Worm (Caenorhabditis elegans): ENCODE results near the gene vha-9.

vha-9 gene

DNA sequence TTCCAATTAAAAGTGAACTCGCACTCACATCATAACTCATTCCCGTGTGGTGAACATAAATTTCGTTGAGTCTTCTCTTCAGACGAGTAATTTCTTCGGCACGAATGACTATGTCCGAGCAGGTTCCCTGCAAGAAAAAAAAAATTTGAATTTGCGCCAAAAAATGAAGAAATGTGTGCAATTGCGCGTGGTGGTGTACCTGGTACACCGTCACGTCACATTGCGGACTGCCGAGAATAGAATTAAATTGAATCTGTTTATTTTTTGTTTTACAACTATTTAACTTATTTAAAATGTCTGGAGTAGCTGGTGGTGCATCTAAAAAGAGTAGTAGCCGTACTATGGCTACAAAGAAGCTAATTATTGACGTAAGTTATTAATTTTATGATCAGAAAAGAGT lies 2.6 kb downstream of the vha-9 start, which contains the start of gene mdt-22 (continued):
- TF ChIP-seq pqm-1 (tag; optimal IDR thresholded peaks at IDR 0.05), result no peak
- TF ChIP-seq snpc-4 (tag; optimal IDR thresholded peaks at IDR 0.05), result peak; percentile 45
- TF ChIP-seq lin-39 (tag; optimal IDR thresholded peaks at IDR 0.05), result peak; percentile 45
- no peak for TF ChIP-seq nhr-12 (tag; optimal IDR thresholded peaks at IDR 0.05)
- peak; percentile 65 for TF ChIP-seq dsc-1 (tag; optimal IDR thresholded peaks at IDR 0.05)
- TF ChIP-seq ztf-4 (tag; optimal IDR thresholded peaks at IDR 0.05), result no peak
- no peak for TF ChIP-seq zag-1 (tag; optimal IDR thresholded peaks at IDR 0.05)
- TF ChIP-seq sup-37 (GFP tag; optimal IDR thresholded peaks at IDR 0.05), result no peak
- TF ChIP-seq hlh-17 (GFP tag; optimal IDR thresholded peaks at IDR 0.05; ENCODE audit: borderline replicate concordance), result no peak
- TF ChIP-seq jun-1 (tag; optimal IDR thresholded peaks at IDR 0.05), result peak; percentile 55
- TF ChIP-seq nhr-90 (tag; optimal IDR thresholded peaks at IDR 0.05; ENCODE audit: poor library complexity), result peak; percentile 69
- TF ChIP-seq C16A3.4 (tag; optimal IDR thresholded peaks at IDR 0.05), result peak; percentile 83
- TF ChIP-seq nhr-71 (tag; optimal IDR thresholded peaks at IDR 0.05), result peak; percentile 83
- TF ChIP-seq ama-1 (optimal IDR thresholded peaks at IDR 0.05), result peak; percentile 27
- peak; percentile 82 for TF ChIP-seq nhr-85 (tag)
- TF ChIP-seq swsn-7 (tag; optimal IDR thresholded peaks at IDR 0.05), result peak; percentile 80
- peak; percentile 60 for TF ChIP-seq irx-1 (tag; optimal IDR thresholded peaks at IDR 0.05)
- peak; percentile 39 for TF ChIP-seq zip-4 (GFP tag; optimal IDR thresholded peaks at IDR 0.05)
- TF ChIP-seq blmp-1 (tag; optimal IDR thresholded peaks at IDR 0.05), result peak; percentile 52
- peak; percentile 79 to 88 (median 87) for TF ChIP-seq ceh-82 (tag; optimal IDR thresholded peaks at IDR 0.05)
- TF ChIP-seq fos-1 (tag; optimal IDR thresholded peaks at IDR 0.05), result no peak
- peak; percentile 64 for TF ChIP-seq aly-2 (tag; optimal IDR thresholded peaks at IDR 0.05)
- TF ChIP-seq grh-1 (GFP tag; IDR thresholded peaks at IDR 0.05), result peak; percentile 41; the same call in 1 of the 2 replicates
- peak in 1 of 2 experiments; percentile 51 for TF ChIP-seq mdl-1 (tag; optimal IDR thresholded peaks at IDR 0.05)
- TF ChIP-seq C04F5.9 (tag; optimal IDR thresholded peaks at IDR 0.05), result peak; percentile 52
- TF ChIP-seq lsy-2 (tag; optimal IDR thresholded peaks at IDR 0.05), result peak; percentile 82 to 86
- TF ChIP-seq egl-13 (tag; optimal IDR thresholded peaks at IDR 0.05), result peak; percentile 66
- peak; percentile 68 for TF ChIP-seq nhr-77 (tag; optimal IDR thresholded peaks at IDR 0.05)
- peak; percentile 81 for TF ChIP-seq nhr-19 (GFP tag; conservative IDR thresholded peaks at IDR 0.05)
- peak; percentile 74 for TF ChIP-seq pax-3 (tag; optimal IDR thresholded peaks at IDR 0.05)
- TF ChIP-seq nhr-84 (tag; optimal IDR thresholded peaks at IDR 0.05), result no peak
- no peak for TF ChIP-seq elt-2 (tag; optimal IDR thresholded peaks at IDR 0.05)
- peak; percentile 45 for TF ChIP-seq unc-130 (tag; optimal IDR thresholded peaks at IDR 0.05)
- peak; percentile 71 for TF ChIP-seq unc-86 (tag; optimal IDR thresholded peaks at IDR 0.05)
- TF ChIP-seq lin-14 (GFP tag; optimal IDR thresholded peaks at IDR 0.05), result peak; percentile 71

DNA sequence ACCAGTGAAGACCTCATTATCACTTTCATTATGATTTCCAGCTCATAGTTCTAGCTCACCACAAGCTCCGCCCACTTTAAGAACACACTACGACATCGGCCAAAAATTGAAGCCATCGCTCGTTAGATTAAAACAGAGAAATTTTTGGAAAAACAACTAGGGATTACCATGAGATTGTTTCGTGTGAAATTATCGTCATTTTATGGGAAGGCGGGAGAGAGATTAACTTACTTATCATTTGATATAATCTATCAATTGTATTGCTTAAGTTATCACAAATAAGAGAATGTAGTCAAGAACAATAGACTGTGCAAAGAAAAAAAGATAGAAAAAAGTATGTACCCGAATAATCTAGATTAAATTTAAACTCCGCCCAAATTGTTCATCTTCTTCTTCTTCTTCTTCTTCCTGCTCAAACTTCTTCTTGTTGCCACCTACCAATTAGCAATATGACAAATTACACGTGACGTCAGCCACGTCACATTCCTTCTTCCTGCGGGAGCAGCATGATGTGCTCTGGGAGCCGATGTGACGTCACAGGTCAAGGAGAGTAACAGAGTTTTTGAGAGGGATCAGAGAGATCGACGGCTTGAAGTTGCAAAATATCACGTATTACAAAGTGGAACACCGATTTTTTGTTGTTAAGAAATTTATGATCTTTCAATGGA lies 3.3 kb downstream of the vha-9 start, which contains the start of gene nep-26:
TSS of gene nep-26 (minus strand) at position 51 of the 668 bp plus-strand sequence.
- TF ChIP-seq lin-35 (GFP tag; optimal IDR thresholded peaks at IDR 0.05) (peak in 1 of 2 experiments; percentile 9), efl-1 (optimal IDR thresholded peaks at IDR 0.05) (peak in 1 of 2 experiments; percentile 39), efl-1 (GFP tag; optimal IDR thresholded peaks at IDR 0.05 in 1 of 2) (no peak), nhr-20 (tag; optimal IDR thresholded peaks at IDR 0.05) (peak; percentile 66), ets-5 (GFP tag; IDR thresholded peaks at IDR 0.05) (no peak), dsc-1 (tag; optimal IDR thresholded peaks at IDR 0.05) (peak; percentile 71), ztf-4 (tag; optimal IDR thresholded peaks at IDR 0.05) (peak; percentile 77), tbx-2 (tag; optimal IDR thresholded peaks at IDR 0.05) (peak; percentile 41), aha-1 (tag; optimal IDR thresholded peaks at IDR 0.05) (no peak), nhr-71 (tag; optimal IDR thresholded peaks at IDR 0.05) (peak; percentile 90), lin-39 (tag; optimal IDR thresholded peaks at IDR 0.05) (peak; percentile 80), rnt-1 (tag; optimal IDR thresholded peaks at IDR 0.05) (peak; percentile 85), fos-1 (tag; optimal IDR thresholded peaks at IDR 0.05) (no peak), unc-30 (tag; optimal IDR thresholded peaks at IDR 0.05) (no peak), nhr-12 (tag; optimal IDR thresholded peaks at IDR 0.05) (no peak), unc-130 (tag; optimal IDR thresholded peaks at IDR 0.05) (peak; percentile 64), ceh-63 (GFP tag; optimal IDR thresholded peaks at IDR 0.05) (no peak), ces-1 (GFP tag; optimal IDR thresholded peaks at IDR 0.05) (no peak), lin-13 (GFP tag; optimal IDR thresholded peaks at IDR 0.05) (peak; percentile 24), xbp-1 (tag; optimal IDR thresholded peaks at IDR 0.05) (peak; percentile 52), swsn-7 (tag; optimal IDR thresholded peaks at IDR 0.05) (peak; percentile 37), elt-3 (tag; optimal IDR thresholded peaks at IDR 0.05) (no peak), lin-14 (GFP tag; optimal IDR thresholded peaks at IDR 0.05) (peak; percentile 81), alr-1 (tag; optimal IDR thresholded peaks at IDR 0.05; ENCODE audit: borderline replicate concordance) (no peak), snu-23 (GFP tag; optimal IDR thresholded peaks at IDR 0.05) (peak; percentile 51), nhr-47 (tag; optimal IDR thresholded peaks at IDR 0.05) (peak; percentile 30)
